Fruit fly (Drosophila melanogaster): ENCODE data around the gene CG17477.

Gene CG17477

DNA sequence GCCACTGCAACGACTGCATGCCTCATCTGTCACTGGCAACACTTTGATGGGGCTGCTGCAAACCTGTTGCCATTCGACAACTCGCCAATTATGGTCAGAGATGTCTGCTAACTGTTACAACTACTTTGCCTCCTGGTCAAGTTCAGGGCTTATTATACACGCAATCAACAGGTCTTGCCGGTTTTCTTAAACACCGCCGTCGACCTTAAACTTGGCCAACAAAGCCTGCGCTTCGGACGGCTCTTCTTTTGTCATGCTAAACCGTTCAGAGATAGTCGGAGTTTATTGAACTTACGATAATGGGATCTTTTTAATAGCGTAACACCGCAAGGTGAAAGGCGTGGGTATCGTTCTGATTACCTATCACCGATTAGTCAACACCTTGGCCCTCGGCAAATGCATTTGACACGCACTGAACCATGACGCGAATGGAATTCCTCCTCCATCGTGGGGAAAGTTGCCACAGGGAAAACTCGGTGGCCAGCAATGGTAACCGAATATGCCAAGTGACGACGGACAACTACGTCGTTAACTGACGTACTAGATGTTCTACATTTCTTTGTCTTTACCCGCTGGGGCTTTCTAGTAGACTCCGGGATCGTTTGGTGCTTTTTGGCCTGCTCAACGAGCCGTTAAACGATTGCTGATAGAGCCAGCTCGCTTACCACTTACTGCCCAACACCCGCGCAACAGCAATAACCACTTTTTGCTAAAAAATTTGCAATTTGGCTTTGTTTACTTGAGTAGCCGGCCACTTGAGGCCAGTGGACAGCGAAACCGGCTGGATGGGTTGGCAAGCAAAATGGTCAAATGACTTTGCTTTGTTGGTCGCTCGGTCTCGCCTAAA lies 15.6 kb downstream of the CG17477 start:
- peak; percentile 6 for TF ChIP-seq gsb-n (tag; optimal IDR thresholded peaks at IDR 0.05)
- TF ChIP-seq Neu2 (GFP tag; optimal IDR thresholded peaks at IDR 0.05; ENCODE audit: borderline replicate concordance), result peak; percentile 56
- TF ChIP-seq repo (GFP tag; optimal IDR thresholded peaks at IDR 0.05), result no peak
- TF ChIP-seq pzg (GFP tag; optimal IDR thresholded peaks at IDR 0.05), result no peak
- TF ChIP-seq Ets97D (GFP tag; optimal IDR thresholded peaks at IDR 0.05), result no peak
- peak; percentile 15; the same call in 1 of the 2 replicates for TF ChIP-seq vvl (GFP tag; IDR thresholded peaks at IDR 0.05)
- TF ChIP-seq oc (tag; optimal IDR thresholded peaks at IDR 0.05), result peak; percentile 4
- TF ChIP-seq Blimp-1 (GFP tag; optimal IDR thresholded peaks at IDR 0.05), result peak; percentile 2

DNA sequence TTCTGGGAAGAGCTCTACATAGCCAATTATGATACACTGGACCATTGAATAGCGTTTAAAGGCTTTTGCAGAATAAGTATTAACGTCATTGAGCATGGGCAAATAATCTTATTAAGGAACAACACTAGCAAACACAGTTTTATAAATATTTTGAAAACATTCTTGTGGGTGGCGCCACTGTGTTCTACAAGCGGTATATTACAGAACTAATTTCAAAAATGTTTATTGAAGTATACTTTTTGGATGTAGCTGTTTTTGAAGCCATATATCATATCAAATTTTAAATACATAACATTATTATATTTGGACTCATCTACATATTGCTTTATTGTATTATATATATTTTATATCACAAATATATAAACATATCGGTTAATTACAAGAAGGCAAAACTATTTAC lies 17.9 kb downstream of the CG17477 start:
- TF ChIP-seq stwl (tag; optimal IDR thresholded peaks at IDR 0.05), result peak; percentile 50
- TF ChIP-seq CG13287 (GFP tag; IDR thresholded peaks at IDR 0.05; ENCODE audit: partially characterized antibody), result no peak; the same call in 1 of the 2 replicates
- no peak for TF ChIP-seq Vsx1 (GFP tag; optimal IDR thresholded peaks at IDR 0.05)
- TF ChIP-seq BEAF-32 (GFP tag; optimal IDR thresholded peaks at IDR 0.05), result no peak
- no peak for TF ChIP-seq ase (GFP tag; IDR thresholded peaks at IDR 0.05)
- TF ChIP-seq slou (GFP tag; optimal IDR thresholded peaks at IDR 0.05), result no peak
- TF ChIP-seq sd (tag; optimal IDR thresholded peaks at IDR 0.05), result peak; percentile 42
- no peak for TF ChIP-seq cato (GFP tag; optimal IDR thresholded peaks at IDR 0.05; ENCODE audit: borderline replicate concordance)
- no peak for TF ChIP-seq CG8944 (GFP tag; optimal IDR thresholded peaks at IDR 0.05)
- TF ChIP-seq knrl (GFP tag; IDR thresholded peaks at IDR 0.05; ENCODE audit: partially characterized antibody), result no peak
- peak; percentile 20; the same call in 1 of the 2 replicates for TF ChIP-seq CG32532 (GFP tag; IDR thresholded peaks at IDR 0.05)
- no peak for TF ChIP-seq CG12299 (tag; optimal IDR thresholded peaks at IDR 0.05)
- no peak for TF ChIP-seq Abd-B (GFP tag; optimal IDR thresholded peaks at IDR 0.05)
- TF ChIP-seq CTCF (GFP tag; optimal IDR thresholded peaks at IDR 0.05), result peak; percentile 93

- TF ChIP-seq Jarid2 (GFP tag; optimal IDR thresholded peaks at IDR 0.05) (no peak), CG10979 (tag; optimal IDR thresholded peaks at IDR 0.05) (no peak), Lpt (GFP tag; optimal IDR thresholded peaks at IDR 0.05) (no peak), CG4820 (GFP tag; optimal IDR thresholded peaks at IDR 0.05) (no peak), sens (GFP tag) (peak; percentile 58), chinmo (GFP tag; IDR thresholded peaks at IDR 0.05; ENCODE audit: partially characterized antibody) (no peak), CG17829 (tag; optimal IDR thresholded peaks at IDR 0.05) (peak; percentile 48), E2f1 (GFP tag; IDR thresholded peaks at IDR 0.05) (0 out of 2 replicates have a peak, but pooled peaks have one; percentile 22), vvl (GFP tag; IDR thresholded peaks at IDR 0.05) (no peak), zen (tag; optimal IDR thresholded peaks at IDR 0.05) (no peak), CTCF (GFP tag; optimal IDR thresholded peaks at IDR 0.05) (peak; percentile 4), bsh (GFP tag; optimal IDR thresholded peaks at IDR 0.05) (no peak), jigr1 (GFP tag; IDR thresholded peaks at IDR 0.05) (no peak), her (GFP tag; optimal IDR thresholded peaks at IDR 0.05) (no peak), CG30020 (tag; optimal IDR thresholded peaks at IDR 0.05) (peak; percentile 39), so (GFP tag; IDR thresholded peaks at IDR 0.05) (no peak), CG9797 (GFP tag; optimal IDR thresholded peaks at IDR 0.05) (peak; percentile 77), CG15514 (GFP tag; optimal IDR thresholded peaks at IDR 0.05) (peak; percentile 64), z (GFP tag; IDR thresholded peaks at IDR 0.05) (no peak), CG10267 (tag; optimal IDR thresholded peaks at IDR 0.05) (peak; percentile 64), CG2875 (GFP tag; optimal IDR thresholded peaks at IDR 0.05) (no peak), Gsc (GFP tag; IDR thresholded peaks at IDR 0.05) (no peak), croc (GFP tag; conservative IDR thresholded peaks at IDR 0.05) (no peak), CG2116 (GFP tag; optimal IDR thresholded peaks at IDR 0.05) (peak; percentile 61), CrebB (tag; optimal IDR thresholded peaks at IDR 0.05) (no peak), CG14710 (tag; optimal IDR thresholded peaks at IDR 0.05) (peak; percentile 84)
Observed at dm6 chr3R:17087977-17088618, 38.6 kb downstream of the CG17477 start, which contains the start of gene cal1. TSS of gene cal1 (plus strand) at chr3R:17088280.

All from whole organism, embryonic.